Worm (Caenorhabditis elegans) whole organism, L3 larva: Measurements from ENCODE around the gene Y39E4B.6.

Experiments used
- ZK546.5 ChIP-seq: sonication (generic microtip); optimal IDR thresholded peaks from 2 replicates; lab custom pipeline; 2017; ENCODE audit warnings: missing biosample characterization, missing genetic modification characterization
- aly-2 ChIP-seq: fragments of 150-350 bp; optimal IDR thresholded peaks from 2 replicates; lab custom pipeline; 2014; ENCODE audit warnings: missing biosample characterization, missing genetic modification characterization
- ceh-9 ChIP-seq: sonication (generic microtip); optimal IDR thresholded peaks from 2 replicates; lab custom pipeline; 2018; ENCODE audit warnings: missing biosample characterization, missing genetic modification characterization
- daf-12 ChIP-seq: fragments of 150-350 bp; optimal IDR thresholded peaks from 2 replicates; lab custom pipeline; 2014; ENCODE audit warnings: missing biosample characterization, missing genetic modification reagents, missing genetic modification characterization
- egl-5 ChIP-seq: fragments of 150-350 bp; optimal IDR thresholded peaks from 2 replicates; lab custom pipeline; 2017; ENCODE audit warnings: missing biosample characterization, missing genetic modification reagents, missing genetic modification characterization, inconsistent platforms
- elt-2 ChIP-seq: sonication (generic microtip); optimal IDR thresholded peaks from 2 replicates; lab custom pipeline; 2016; ENCODE audit warnings: missing genetic modification reagents, mild to moderate bottlenecking, missing genetic modification characterization, missing compliant biosample characterization
- nhr-237 ChIP-seq: fragments of 150-350 bp; optimal IDR thresholded peaks from 2 replicates; lab custom pipeline; 2014; ENCODE audit warnings: missing biosample characterization, missing genetic modification characterization
- nhr-25 ChIP-seq: sonication (generic microtip); optimal IDR thresholded peaks from 2 replicates; lab custom pipeline; 2017; ENCODE audit warnings: missing biosample characterization, missing genetic modification characterization
- nhr-28 ChIP-seq: fragments of 150-350 bp; optimal IDR thresholded peaks from 2 replicates; lab custom pipeline; 2014; ENCODE audit warnings: missing biosample characterization, missing genetic modification characterization
- nhr-67 ChIP-seq: fragments of 150-350 bp; optimal IDR thresholded peaks from 2 replicates; lab custom pipeline; 2014; ENCODE audit warnings: missing biosample characterization, missing genetic modification characterization
- nhr-77 ChIP-seq: fragments of 150-350 bp; optimal IDR thresholded peaks from 2 replicates; lab custom pipeline; 2014; ENCODE audit warnings: missing biosample characterization, missing genetic modification characterization
- pha-4 ChIP-seq: fragments of 150-350 bp; optimal IDR thresholded peaks from 2 replicates; lab custom pipeline; 2014; ENCODE audit warnings: missing biosample characterization, missing genetic modification reagents, missing genetic modification characterization
- skn-1 ChIP-seq: fragments of 150-350 bp; optimal IDR thresholded peaks from 2 replicates; lab custom pipeline; 2014; ENCODE audit warnings: missing biosample characterization, missing genetic modification characterization
- snpc-4 ChIP-seq: fragments of 150-350 bp; optimal IDR thresholded peaks from 2 replicates; lab custom pipeline; 2014; ENCODE audit warnings: missing biosample characterization, missing genetic modification characterization

DNA sequence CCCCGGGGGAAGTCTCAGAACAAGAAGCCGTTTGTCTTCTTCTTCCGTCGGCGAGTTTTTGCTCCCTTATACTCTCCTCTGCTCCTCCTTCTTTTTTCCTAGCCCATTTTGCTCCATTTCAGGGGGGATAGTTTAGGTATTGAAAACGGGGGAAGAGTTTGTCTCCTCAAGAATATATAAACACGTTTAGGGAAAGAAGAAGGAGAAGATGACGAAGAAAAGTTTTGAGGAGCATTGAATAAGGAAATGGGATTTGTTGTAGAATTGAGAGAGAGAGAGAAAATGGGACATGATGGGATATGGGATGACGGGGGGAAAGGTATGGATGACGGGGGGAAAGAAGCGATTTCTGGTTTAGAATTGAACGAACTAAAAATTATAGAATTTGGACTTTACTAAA, 52.9 kb downstream of the Y39E4B.6 start:
- no peak for TF ChIP-seq aly-2 (tag; lab: Kevin White, UChicago)
- no peak for TF ChIP-seq pha-4
- no peak for TF ChIP-seq nhr-25
- no peak for TF ChIP-seq elt-2 (tag; lab: Kevin White, UChicago)
- no peak for TF ChIP-seq ZK546.5
- TF ChIP-seq nhr-237 (tag; lab: Kevin White, UChicago): no peak
- no peak for TF ChIP-seq snpc-4 (tag; lab: Kevin White, UChicago)
- TF ChIP-seq daf-12 (tag; lab: Kevin White, UChicago): no peak
- TF ChIP-seq skn-1 (tag; lab: Kevin White, UChicago): no peak
- no peak for TF ChIP-seq nhr-67 (tag; lab: Kevin White, UChicago)
- TF ChIP-seq nhr-28 (tag; lab: Kevin White, UChicago): no peak
- TF ChIP-seq nhr-77 (tag; lab: Kevin White, UChicago): no peak
- TF ChIP-seq ceh-9: no peak
- no peak for TF ChIP-seq egl-5 (tag; lab: Kevin White, UChicago)
